Fruit fly (Drosophila melanogaster) ovary, adult (tissue): ENCODE data around the gene CG8958.

Experiments used
- CG17801 ChIP-seq: fragments of 200-800 bp; optimal IDR thresholded peaks from 2 replicates; lab custom pipeline; 2019; ENCODE audit warnings: missing biosample characterization, mild to moderate bottlenecking, missing genetic modification characterization, moderate library complexity; ENCODE audit not compliant: partially characterized antibody

The CG8958 gene

dm6 chrX:16082932-16083331 lies at the start of gene CG8958:
CG8958 (plus strand) TSS chrX:16083232.
- TF ChIP-seq CG17801 (GFP tag; lab: Kevin White, UChicago): no peak

dm6 chrX:16062720-16063413 lies 20.2 kb upstream of the CG8958 start, which contains the start of gene CG12395:
CG12395 (minus strand) TSS chrX:16062898.
- no peak for TF ChIP-seq CG17801 (GFP tag; lab: Kevin White, UChicago)

dm6 chrX:16063414-16063938 lies 19.6 kb upstream of the CG8958 start, which contains the start of gene dpr18:
dpr18 (plus strand) TSS chrX:16063738.
- TF ChIP-seq CG17801 (GFP tag; lab: Kevin White, UChicago): no peak

- TF ChIP-seq CG17801 (GFP tag; lab: Kevin White, UChicago): peak; percentile 3
These were observed 10.8 kb upstream of the CG8958 start for dm6 chrX:16072193-16072592.

dm6 chrX:16072658-16073374 lies 10.2 kb upstream of the CG8958 start:
- no peak for TF ChIP-seq CG17801 (GFP tag; lab: Kevin White, UChicago)

- no peak for TF ChIP-seq CG17801 (GFP tag; lab: Kevin White, UChicago)
These were observed 9.6 kb upstream of the CG8958 start, which contains the start of gene Nipsnap for dm6 chrX:16073375-16073982. Nipsnap (minus strand) TSS chrX:16073568.

dm6 chrX:16085865-16086592 lies 3.0 kb downstream of the CG8958 start:
- no peak for TF ChIP-seq CG17801 (GFP tag; lab: Kevin White, UChicago)

dm6 chrX:16087496-16087895 lies 4.5 kb downstream of the CG8958 start:
- no peak for TF ChIP-seq CG17801 (GFP tag; lab: Kevin White, UChicago)

dm6 chrX:16088279-16088678 lies 5.2 kb downstream of the CG8958 start:
- TF ChIP-seq CG17801 (GFP tag; lab: Kevin White, UChicago): no peak

dm6 chrX:16089012-16089963 lies 6.3 kb downstream of the CG8958 start:
- no peak for TF ChIP-seq CG17801 (GFP tag; lab: Kevin White, UChicago)

- peak; percentile 96 for TF ChIP-seq CG17801 (GFP tag; lab: Kevin White, UChicago)
These were observed 7.4 kb downstream of the CG8958 start for dm6 chrX:16090179-16091144.

- TF ChIP-seq CG17801 (GFP tag; lab: Kevin White, UChicago): peak; percentile 73
These were observed 8.5 kb downstream of the CG8958 start, which contains the start of gene Tob for dm6 chrX:16091431-16091990. Tob (minus strand) TSS chrX:16091495.
